Worm (Caenorhabditis elegans): Measurements from ENCODE around the gene Y39B6A.13.
"Not testable (repeated sequence)": the region's sequence is repeated elsewhere in the genome, so short reads cannot be mapped to it uniquely, and the experiment has no call there.

DNA sequence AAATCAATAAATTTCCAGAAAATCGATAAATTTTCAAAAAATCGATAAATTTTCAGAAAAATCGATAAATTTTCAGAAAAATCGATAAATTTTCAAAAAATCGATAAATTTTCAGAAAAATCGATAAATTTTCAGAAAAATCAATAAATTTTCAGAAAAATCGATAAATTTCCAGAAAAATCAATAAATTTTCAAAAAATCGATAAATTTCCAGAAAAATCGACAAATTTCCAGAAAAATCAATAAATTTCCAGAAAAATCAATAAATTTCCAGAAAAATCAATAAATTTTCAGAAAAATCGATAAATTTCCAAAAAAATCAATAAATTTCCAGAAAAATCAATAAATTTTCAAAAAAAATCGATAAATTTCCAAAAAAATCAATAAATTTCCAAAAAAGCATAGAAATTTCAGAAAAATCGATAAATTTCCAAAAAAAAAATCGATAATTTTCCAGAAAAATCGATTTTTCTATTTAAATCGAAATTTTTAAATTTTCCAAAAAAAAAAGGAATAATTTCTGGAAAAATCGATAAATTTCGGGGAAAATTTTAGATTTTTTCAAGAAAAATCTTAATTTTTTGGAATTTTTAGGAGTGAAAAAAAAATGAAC lies 17.5 kb downstream of the Y39B6A.13 start, which contains the start of gene zhp-4:
- TF ChIP-seq ceh-82, jun-1, nhr-237, ztf-11, unc-39 (tag; optimal IDR thresholded peaks at IDR 0.05): not testable (repeated sequence)

Measured in whole organism, L4 larva.